Fruit fly (Drosophila melanogaster): ENCODE data around the gene IP3K2.

Gene IP3K2

DNA sequence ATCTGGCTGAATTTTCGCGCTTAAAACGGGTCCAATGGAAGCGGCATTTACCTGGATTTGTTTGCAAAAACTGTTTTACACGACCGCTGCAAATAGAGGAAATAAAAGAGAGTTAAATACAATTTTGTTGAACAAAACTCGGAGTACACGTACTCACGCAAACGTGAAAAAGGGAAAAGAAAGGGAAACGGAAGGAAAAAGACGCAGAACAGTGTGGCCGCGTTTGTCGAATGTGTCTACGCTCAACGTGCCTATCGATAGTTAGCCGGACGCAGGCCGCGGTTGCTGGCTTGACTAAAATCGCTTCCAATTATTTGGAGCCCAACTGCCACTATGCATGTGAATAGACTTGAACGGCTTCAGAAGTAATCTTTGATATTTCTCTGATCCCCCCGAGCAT is 34.0 kb downstream of the IP3K2 start, which contains the start of gene RpS15Aa (continued):
- TF ChIP-seq PHDP (tag; optimal IDR thresholded peaks at IDR 0.05) = peak; percentile 66
- peak; percentile 14 for TF ChIP-seq Oli (tag; optimal IDR thresholded peaks at IDR 0.05)
- peak; percentile 64; the same call in 3 of the 4 replicates for TF ChIP-seq Gug (GFP tag; IDR thresholded peaks at IDR 0.05)
- peak; percentile 83 for TF ChIP-seq Fer1 (GFP tag; optimal IDR thresholded peaks at IDR 0.05)
- TF ChIP-seq Dp (GFP tag; optimal IDR thresholded peaks at IDR 0.05) = peak; percentile 1
- peak; percentile 68 for TF ChIP-seq CG14441 (GFP tag; IDR thresholded peaks at IDR 0.05)
- TF ChIP-seq tgo (GFP tag; IDR thresholded peaks at IDR 0.05) = peak; percentile 66
- TF ChIP-seq CG3163 (GFP tag; optimal IDR thresholded peaks at IDR 0.05) = peak; percentile 61
- peak; percentile 32; the same call in 1 of the 2 replicates for TF ChIP-seq nerfin-2 (GFP tag; IDR thresholded peaks at IDR 0.05; ENCODE audit: partially characterized antibody)
- TF ChIP-seq CG34376 (GFP tag; optimal IDR thresholded peaks at IDR 0.05) = peak; percentile 84
- TF ChIP-seq Sin3A (optimal IDR thresholded peaks at IDR 0.05) = peak; percentile 21
- TF ChIP-seq CG31224 (GFP tag; IDR thresholded peaks at IDR 0.05) = peak; percentile 68
- TF ChIP-seq Fer3 (tag; optimal IDR thresholded peaks at IDR 0.05) = peak; percentile 69
- TF ChIP-seq psq (GFP tag; optimal IDR thresholded peaks at IDR 0.05) = peak; percentile 7
- TF ChIP-seq CG31441 (GFP tag; IDR thresholded peaks at IDR 0.05) = peak; percentile 26; the same call in 1 of the 2 replicates
- TF ChIP-seq yki (optimal IDR thresholded peaks at IDR 0.05) = peak; percentile 1
- no peak for TF ChIP-seq chinmo (GFP tag; IDR thresholded peaks at IDR 0.05; ENCODE audit: partially characterized antibody)
- TF ChIP-seq CG12219 (GFP tag; optimal IDR thresholded peaks at IDR 0.05) = peak; percentile 66
- TF ChIP-seq CG9215 (GFP tag; IDR thresholded peaks at IDR 0.05) = peak; percentile 49
- TF ChIP-seq CG8765 (GFP tag; IDR thresholded peaks at IDR 0.05) = peak; percentile 56; the same call in 1 of the 2 replicates
- TF ChIP-seq CG2875 (GFP tag; optimal IDR thresholded peaks at IDR 0.05) = peak; percentile 63
- peak; percentile 77 for TF ChIP-seq dysf (GFP tag; IDR thresholded peaks at IDR 0.05)
- no peak for TF ChIP-seq ftz-f1 (GFP tag; optimal IDR thresholded peaks at IDR 0.05)
- peak; percentile 39 for TF ChIP-seq Adf1 (GFP tag; IDR thresholded peaks at IDR 0.05)
- peak; percentile 23 for TF ChIP-seq CG6683 (GFP tag; optimal IDR thresholded peaks at IDR 0.05)
- TF ChIP-seq CG6689 (GFP tag; IDR thresholded peaks at IDR 0.05) = peak; percentile 63
- TF ChIP-seq CG5953 (GFP tag; IDR thresholded peaks at IDR 0.05) = peak; percentile 55
- peak; percentile 47 for TF ChIP-seq gsb-n (tag; optimal IDR thresholded peaks at IDR 0.05)
- peak; percentile 28 for TF ChIP-seq CG7928 (GFP tag; optimal IDR thresholded peaks at IDR 0.05)
- TF ChIP-seq CG3407 (GFP tag; optimal IDR thresholded peaks at IDR 0.05) = peak; percentile 47
- peak; percentile 78 for TF ChIP-seq pho (GFP tag; optimal IDR thresholded peaks at IDR 0.05)
- peak; percentile 48 for TF ChIP-seq fd102C (GFP tag; optimal IDR thresholded peaks at IDR 0.05)
- peak; percentile 47 for TF ChIP-seq CG17186 (GFP tag; optimal IDR thresholded peaks at IDR 0.05)
- TF ChIP-seq CG3726 (GFP tag; IDR thresholded peaks at IDR 0.05) = peak; percentile 75
- peak; percentile 11 for TF ChIP-seq Sry-β (GFP tag; optimal IDR thresholded peaks at IDR 0.05)
- peak; percentile 20; the same call in 1 of the 2 replicates for TF ChIP-seq CG4360 (GFP tag; IDR thresholded peaks at IDR 0.05)
- TF ChIP-seq CkIIα-i1 (GFP tag; IDR thresholded peaks at IDR 0.05) = no peak
- TF ChIP-seq Hr78 (GFP tag; optimal IDR thresholded peaks at IDR 0.05) = no peak
- no peak for TF ChIP-seq Max (GFP tag; optimal IDR thresholded peaks at IDR 0.05)
- TF ChIP-seq shn (GFP tag; optimal IDR thresholded peaks at IDR 0.05) = peak; percentile 65
- TF ChIP-seq CG10366 (GFP tag; IDR thresholded peaks at IDR 0.05) = peak; percentile 76
- peak; percentile 25 for TF ChIP-seq CG10147 (GFP tag; optimal IDR thresholded peaks at IDR 0.05)
- TF ChIP-seq lmd (GFP tag; IDR thresholded peaks at IDR 0.05) = peak; percentile 62
- peak; percentile 74 for TF ChIP-seq schlank (tag; optimal IDR thresholded peaks at IDR 0.05)
- peak; percentile 41 for TF ChIP-seq Nf-YB (GFP tag; optimal IDR thresholded peaks at IDR 0.05)
- TF ChIP-seq CG9817 (tag; optimal IDR thresholded peaks at IDR 0.05) = peak; percentile 81
- TF ChIP-seq lbe (GFP tag; optimal IDR thresholded peaks at IDR 0.05) = no peak
- TF ChIP-seq tna (GFP tag; IDR thresholded peaks at IDR 0.05; ENCODE audit: partially characterized antibody) = peak; percentile 23; the same call in 1 of the 2 replicates
- TF ChIP-seq onecut (GFP tag; IDR thresholded peaks at IDR 0.05) = peak; percentile 79
- TF ChIP-seq Hr3 (GFP tag; optimal IDR thresholded peaks at IDR 0.05) = peak; percentile 34
- peak; percentile 89 for TF ChIP-seq CG7987 (GFP tag; optimal IDR thresholded peaks at IDR 0.05)

Data from whole organism, embryonic.